Fruit fly (Drosophila melanogaster) whole organism, embryonic: ENCODE data around the gene CG7914.

ENCODE experiments used
- Atf-2 ChIP-seq: fragments of 200-800 bp; sonication (Bioruptor generic); optimal IDR thresholded peaks from 2 replicates; lab custom pipeline; 2016; ENCODE audit warnings: missing biosample characterization, missing genetic modification characterization
- Awh ChIP-seq: fragments of 200-800 bp; sonication (Bioruptor generic); IDR thresholded peaks from 2 replicates; pipeline ENCODE4, ENCODE4 v1.3.6; 2022; ENCODE audit warnings: missing biosample characterization, missing genetic modification characterization
- CG10979 ChIP-seq: fragments of 200-800 bp; sonication (Bioruptor generic); optimal IDR thresholded peaks from 2 replicates; lab custom pipeline; 2018; ENCODE audit warnings: missing biosample characterization, mild to moderate bottlenecking, missing genetic modification characterization, moderate library complexity
- CG11504 ChIP-seq: fragments of 200-800 bp; sonication (Bioruptor generic); optimal IDR thresholded peaks from 3 replicates; lab custom pipeline; 2019; ENCODE audit warnings: missing biosample characterization, mild to moderate bottlenecking, missing genetic modification characterization, moderate library complexity
- CG13894 ChIP-seq: fragments of 200-800 bp; sonication (Bioruptor generic); optimal IDR thresholded peaks from 3 replicates; lab custom pipeline; 2018; ENCODE audit warnings: missing biosample characterization, mild to moderate bottlenecking, missing genetic modification characterization, moderate library complexity
- CG15514 ChIP-seq: fragments of 200-800 bp; sonication (Bioruptor generic); optimal IDR thresholded peaks from 3 replicates; lab custom pipeline; 2017; ENCODE audit warnings: missing biosample characterization, missing genetic modification characterization, mild to moderate bottlenecking, moderate library complexity, missing genetic modification reagents
- CG15601 ChIP-seq: fragments of 200-800 bp; sonication (Bioruptor generic); optimal IDR thresholded peaks from 3 replicates; lab custom pipeline; 2019; ENCODE audit warnings: missing biosample characterization, mild to moderate bottlenecking, missing genetic modification characterization, moderate library complexity
- CG1602 ChIP-seq: fragments of 200-800 bp; sonication (Bioruptor generic); optimal IDR thresholded peaks from 3 replicates; lab custom pipeline; 2016; ENCODE audit warnings: missing biosample characterization, missing genetic modification characterization
- CG17328 ChIP-seq: fragments of 200-800 bp; sonication (Bioruptor generic); IDR thresholded peaks from 2 replicates; pipeline ENCODE4 v1.3.6; 2022; ENCODE audit warnings: missing biosample characterization, missing genetic modification characterization
- CG17568 ChIP-seq: fragments of 200-800 bp; sonication (Bioruptor generic); optimal IDR thresholded peaks from 2 replicates; lab custom pipeline; 2018; ENCODE audit warnings: missing biosample characterization, mild to moderate bottlenecking, missing genetic modification characterization, moderate library complexity
- CG17912 ChIP-seq: fragments of 200-800 bp; sonication (Bioruptor generic); optimal IDR thresholded peaks from 2 replicates; lab custom pipeline; 2018; ENCODE audit warnings: missing biosample characterization, mild to moderate bottlenecking, missing genetic modification characterization
- CG33213 ChIP-seq: fragments of 200-800 bp; sonication (Bioruptor generic); optimal IDR thresholded peaks from 3 replicates; lab custom pipeline; 2016; ENCODE audit warnings: missing biosample characterization, missing genetic modification characterization
- CG33557 ChIP-seq: fragments of 200-800 bp; sonication (Bioruptor generic); optimal IDR thresholded peaks from 2 replicates; lab custom pipeline; 2019; ENCODE audit warnings: missing biosample characterization, mild to moderate bottlenecking, missing genetic modification characterization, moderate library complexity
- CG34224 ChIP-seq: fragments of 200-800 bp; sonication (Bioruptor generic); IDR thresholded peaks from 3 replicates; pipeline ENCODE4 v1.3.6; 2022; ENCODE audit warnings: missing biosample characterization, missing genetic modification characterization; ENCODE audit not compliant: partially characterized antibody
- CG3995 ChIP-seq: fragments of 200-800 bp; sonication (Bioruptor generic); optimal IDR thresholded peaks from 3 replicates; lab custom pipeline; 2016; ENCODE audit warnings: missing biosample characterization, missing genetic modification characterization
- CG4820 ChIP-seq: fragments of 200-800 bp; sonication (Bioruptor generic); optimal IDR thresholded peaks from 3 replicates; lab custom pipeline; 2016; ENCODE audit warnings: missing biosample characterization, missing genetic modification characterization
- CG6654 ChIP-seq: fragments of 200-800 bp; sonication (Bioruptor generic); optimal IDR thresholded peaks from 2 replicates; lab custom pipeline; 2017; ENCODE audit warnings: missing biosample characterization, mild to moderate bottlenecking, missing genetic modification characterization
- CG7839 ChIP-seq: fragments of 200-800 bp; sonication (Bioruptor generic); optimal IDR thresholded peaks from 3 replicates; lab custom pipeline; 2018; ENCODE audit warnings: missing biosample characterization, mild to moderate bottlenecking, missing genetic modification characterization, moderate library complexity
- CG7963 ChIP-seq: fragments of 200-800 bp; sonication (Bioruptor generic); IDR thresholded peaks from 3 replicates; pipeline ENCODE4 v1.3.6; 2022; ENCODE audit warnings: missing biosample characterization, missing genetic modification characterization; ENCODE audit not compliant: partially characterized antibody
- CG9437 ChIP-seq: fragments of 200-800 bp; sonication (Bioruptor generic); optimal IDR thresholded peaks from 2 replicates; lab custom pipeline; 2018; ENCODE audit warnings: missing biosample characterization, mild to moderate bottlenecking, missing genetic modification characterization
- CG9932 ChIP-seq: fragments of 200-800 bp; sonication (Bioruptor generic); IDR thresholded peaks from 2 replicates; pipeline ENCODE4 v1.3.6; 2022; ENCODE audit warnings: missing biosample characterization, missing genetic modification characterization
- D19B ChIP-seq: fragments of 200-800 bp; sonication (Bioruptor generic); optimal IDR thresholded peaks from 2 replicates; lab custom pipeline; 2017; ENCODE audit warnings: missing biosample characterization, mild to moderate bottlenecking, missing genetic modification characterization
- Dad ChIP-seq: fragments of 200-800 bp; sonication (Bioruptor generic); optimal IDR thresholded peaks from 3 replicates; lab custom pipeline; 2016; ENCODE audit warnings: missing biosample characterization, missing genetic modification characterization
- Dek ChIP-seq: fragments of 200-800 bp; sonication (Bioruptor generic); optimal IDR thresholded peaks from 3 replicates; lab custom pipeline; 2019; ENCODE audit warnings: missing biosample characterization, mild to moderate bottlenecking, missing genetic modification characterization, moderate library complexity
- Doc3 ChIP-seq: fragments of 200-800 bp; sonication (Bioruptor generic); IDR thresholded peaks from 3 replicates; pipeline ENCODE4 v1.3.6; 2022; ENCODE audit warnings: missing biosample characterization, missing genetic modification characterization; ENCODE audit not compliant: partially characterized antibody
- Elba2 ChIP-seq: fragments of 200-800 bp; sonication (Bioruptor generic); optimal IDR thresholded peaks from 3 replicates; lab custom pipeline; 2016; ENCODE audit warnings: missing biosample characterization, missing genetic modification characterization
- Gug ChIP-seq: fragments of 200-800 bp; sonication (Bioruptor generic); IDR thresholded peaks from 4 replicates; pipeline ENCODE4 v1.3.6; 2022; ENCODE audit warnings: missing biosample characterization, missing genetic modification characterization
- Hr3 ChIP-seq: fragments of 200-800 bp; sonication (Bioruptor generic); optimal IDR thresholded peaks from 3 replicates; lab custom pipeline; 2016; ENCODE audit warnings: missing biosample characterization, missing genetic modification characterization
- Lhr ChIP-seq: fragments of 200-800 bp; sonication (Bioruptor generic); optimal IDR thresholded peaks from 3 replicates; lab custom pipeline; 2017; ENCODE audit warnings: mild to moderate bottlenecking, missing biosample characterization, missing genetic modification reagents, missing genetic modification characterization
- Nf-YA ChIP-seq: fragments of 200-800 bp; sonication (Bioruptor generic); IDR thresholded peaks from 2 replicates; pipeline ENCODE4 v1.3.6; 2022; ENCODE audit warnings: missing biosample characterization, missing genetic modification characterization
- Usf ChIP-seq: fragments of 200-800 bp; sonication (Bioruptor generic); optimal IDR thresholded peaks from 2 replicates; lab custom pipeline; 2017; ENCODE audit warnings: missing genotype, missing biosample characterization, missing genetic modification characterization
- cad ChIP-seq: fragments of >200 bp; optimal IDR thresholded peaks from 2 replicates; lab custom pipeline; 2017; ENCODE audit warnings: missing biosample characterization, missing genetic modification characterization
- eyg ChIP-seq: fragments of 200-800 bp; sonication (Bioruptor generic); optimal IDR thresholded peaks from 3 replicates; lab custom pipeline; 2016; ENCODE audit warnings: missing biosample characterization, missing genetic modification characterization
- fu2 ChIP-seq: fragments of 200-800 bp; sonication (Bioruptor generic); optimal IDR thresholded peaks from 2 replicates; lab custom pipeline; 2016; ENCODE audit warnings: missing biosample characterization, missing genetic modification characterization
- gce ChIP-seq: fragments of 200-800 bp; sonication (Bioruptor generic); IDR thresholded peaks from 3 replicates; pipeline ENCODE4 v1.3.6; 2022; ENCODE audit warnings: missing biosample characterization, missing genetic modification characterization
- gfzf ChIP-seq: fragments of 200-800 bp; sonication (Bioruptor generic); optimal IDR thresholded peaks from 2 replicates; lab custom pipeline; 2016; ENCODE audit warnings: missing biosample characterization, mild to moderate bottlenecking, missing genetic modification characterization, moderate library complexity
- grau ChIP-seq: fragments of 200-800 bp; optimal IDR thresholded peaks from 3 replicates; lab custom pipeline; 2019; ENCODE audit warnings: missing biosample characterization, mild to moderate bottlenecking, missing genetic modification characterization, moderate library complexity
- grn ChIP-seq: fragments of 200-800 bp; sonication (Bioruptor generic); optimal IDR thresholded peaks from 3 replicates; lab custom pipeline; 2017; ENCODE audit warnings: missing biosample characterization, missing genetic modification characterization
- insv ChIP-seq, 2 experiments: fragments of 200-800 bp; sonication (Bioruptor generic); optimal IDR thresholded peaks; 3 replicates each; lab custom pipeline; 2016 to 2018; ENCODE audit warnings: missing biosample characterization in 2 of 2, missing genetic modification characterization in 2 of 2
- maf-S ChIP-seq: fragments of 200-800 bp; sonication (Bioruptor generic); optimal IDR thresholded peaks from 2 replicates; lab custom pipeline; 2016; ENCODE audit warnings: missing biosample characterization, missing genetic modification characterization
- nerfin-2 ChIP-seq: fragments of 200-800 bp; sonication (Bioruptor generic); IDR thresholded peaks from 2 replicates; pipeline ENCODE4 v1.3.6; 2022; ENCODE audit warnings: missing biosample characterization, missing genetic modification characterization; ENCODE audit not compliant: partially characterized antibody
- pum ChIP-seq: fragments of 200-800 bp; sonication (Bioruptor generic); optimal IDR thresholded peaks from 2 replicates; lab custom pipeline; 2016; ENCODE audit warnings: missing biosample characterization, missing genetic modification characterization
- pzg ChIP-seq: fragments of 200-800 bp; sonication (Bioruptor generic); optimal IDR thresholded peaks from 3 replicates; lab custom pipeline; 2018; ENCODE audit warnings: missing biosample characterization, mild to moderate bottlenecking, missing genetic modification characterization, moderate library complexity
- salm ChIP-seq: fragments of 200-800 bp; sonication (Bioruptor generic); optimal IDR thresholded peaks from 2 replicates; lab custom pipeline; 2018; ENCODE audit warnings: missing biosample characterization, mild to moderate bottlenecking, missing genetic modification characterization
- seq ChIP-seq: fragments of 200-800 bp; sonication (Bioruptor generic); IDR thresholded peaks from 2 replicates; pipeline ENCODE4 v1.3.6; 2022; ENCODE audit warnings: missing biosample characterization, missing genetic modification characterization
- slbo ChIP-seq: fragments of 200-800 bp; sonication (Bioruptor generic); IDR thresholded peaks from 2 replicates; pipeline ENCODE4 v1.3.6; 2022; ENCODE audit warnings: missing biosample characterization, missing genetic modification characterization
- stc ChIP-seq: fragments of 200-800 bp; sonication (Bioruptor generic); IDR thresholded peaks from 2 replicates; pipeline ENCODE4 v1.3.6; 2022; ENCODE audit warnings: missing biosample characterization, missing genetic modification characterization
- sug ChIP-seq: fragments of 200-800 bp; optimal IDR thresholded peaks from 2 replicates; lab custom pipeline; 2019; ENCODE audit warnings: missing biosample characterization, mild to moderate bottlenecking, missing genetic modification characterization, moderate library complexity
- toy ChIP-seq: fragments of 200-800 bp; sonication (Bioruptor generic); IDR thresholded peaks from 2 replicates; pipeline ENCODE4 v1.3.6; 2022; ENCODE audit warnings: missing biosample characterization, missing genetic modification characterization
- zfh2 ChIP-seq: fragments of 200-800 bp; sonication (Bioruptor generic); optimal IDR thresholded peaks from 2 replicates; lab custom pipeline; 2016; ENCODE audit warnings: missing biosample characterization, missing genetic modification characterization

Gene CG7914

dm6 chrX:19152570-19153287 lies 40.5 kb downstream of the CG7914 start (continued):
- TF ChIP-seq CG4820 (GFP tag; lab: Kevin White, UChicago) (peak; percentile 57), CG15514 (GFP tag; lab: Kevin White, UChicago) (peak; percentile 1), eyg (GFP tag; lab: Kevin White, UChicago) (no peak), Doc3 (GFP tag; lab: Robert Waterston, UW) (no peak), CG6654 (GFP tag; lab: Kevin White, UChicago) (no peak), toy (GFP tag; lab: Robert Waterston, UW) (no peak), gfzf (GFP tag; lab: Kevin White, UChicago) (no peak), Dad (GFP tag; lab: Kevin White, UChicago) (no peak), CG17912 (GFP tag; lab: Kevin White, UChicago) (no peak), zfh2 (GFP tag; lab: Kevin White, UChicago) (no peak), slbo (GFP tag; lab: Robert Waterston, UW) (peak; percentile 47), CG34224 (no peak), gce (GFP tag; lab: Robert Waterston, UW) (no peak), stc (peak; percentile 45), CG7963 (GFP tag; lab: Robert Waterston, UW) (no peak), CG1602 (GFP tag; lab: Kevin White, UChicago) (peak; percentile 56), nerfin-2 (no peak), CG17568 (GFP tag; lab: Kevin White, UChicago) (no peak), CG7839 (peak; percentile 66), Elba2 (GFP tag; lab: Kevin White, UChicago) (no peak), cad (no peak), CG33557 (GFP tag; lab: Kevin White, UChicago) (peak; percentile 21), pum (GFP tag; lab: Kevin White, UChicago) (no peak), maf-S (no peak), Awh (GFP tag; lab: Robert Waterston, UW) (no peak), CG9932 (GFP tag; lab: Robert Waterston, UW) (no peak), pzg (GFP tag; lab: Kevin White, UChicago) (no peak), Dek (tag; lab: Kevin White, UChicago) (peak; percentile 16), D19B (GFP tag; lab: Kevin White, UChicago) (peak; percentile 22), CG33213 (GFP tag; lab: Kevin White, UChicago) (no peak), Atf-2 (no peak), insv (GFP tag; optimal IDR thresholded peaks at IDR 0.05; lab: Kevin White, UChicago) (no peak), grn (no peak), CG3995 (no peak), Lhr (GFP tag; lab: Kevin White, UChicago) (no peak), Hr3 (GFP tag; lab: Kevin White, UChicago) (peak; percentile 48), sug (tag; lab: Kevin White, UChicago) (no peak), salm (tag; lab: Kevin White, UChicago) (peak; percentile 39), CG15601 (tag; lab: Kevin White, UChicago) (peak; percentile 23), Nf-YA (GFP tag; lab: Robert Waterston, UW) (no peak), CG10979 (tag; lab: Kevin White, UChicago) (peak; percentile 75), grau (tag; lab: Kevin White, UChicago) (peak; percentile 61), Usf (no peak), CG11504 (tag; lab: Kevin White, UChicago) (peak; percentile 83), Gug (GFP tag; lab: Robert Waterston, UW) (no peak), CG13894 (tag; lab: Kevin White, UChicago) (no peak), seq (GFP tag; lab: Robert Waterston, UW) (0 out of 2 replicates have a peak, but pooled peaks have one; percentile 15), fu2 (GFP tag; lab: Kevin White, UChicago) (no peak), CG9437 (GFP tag; lab: Kevin White, UChicago) (peak; percentile 64), CG17328 (GFP tag; lab: Robert Waterston, UW) (0 out of 2 replicates have a peak, but pooled peaks have one; percentile 28)
